Fruit fly (Drosophila melanogaster): ENCODE data around the gene CG14435.

Gene CG14435

DNA sequence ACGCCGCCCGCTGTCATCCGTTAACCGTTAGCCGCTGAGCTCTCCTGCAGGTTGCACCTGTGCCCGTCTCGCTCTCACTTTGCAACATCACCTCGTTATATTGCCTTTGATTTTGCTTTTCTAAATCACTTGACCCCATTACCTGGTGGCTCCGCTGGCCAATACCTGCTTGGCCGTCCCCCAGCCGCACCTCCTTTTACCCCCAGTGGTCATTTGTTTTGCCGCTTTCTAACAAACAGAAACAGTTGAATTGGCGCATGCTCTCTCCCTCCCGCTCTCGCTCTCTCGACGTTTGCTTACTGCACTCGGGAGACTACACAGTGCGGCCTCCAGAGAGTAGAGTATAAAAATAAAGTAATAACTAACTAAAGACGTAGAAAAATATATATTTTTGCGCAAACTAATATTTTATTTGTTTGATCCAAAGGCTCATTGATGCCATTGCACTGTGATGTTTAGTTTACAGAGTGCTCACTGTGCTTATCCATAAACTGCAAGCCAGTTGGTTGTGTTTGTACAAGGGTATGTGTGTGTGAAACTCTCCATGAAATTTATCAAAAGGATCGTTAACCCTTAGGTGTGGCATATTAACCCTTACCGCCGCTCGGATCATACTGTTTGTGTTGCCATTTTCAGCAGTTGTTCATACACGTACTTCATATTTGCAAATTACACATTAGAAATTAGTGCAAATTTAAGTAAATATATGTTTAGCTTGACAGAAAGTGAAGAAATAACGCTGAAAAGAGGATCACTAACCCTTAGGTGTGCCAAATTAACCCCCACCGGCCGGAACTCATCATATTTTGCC is 39.0 kb downstream of the CG14435 start (continued):
- TF ChIP-seq gce (GFP tag; IDR thresholded peaks at IDR 0.05) = peak; percentile 75; the same call in 1 of the 3 replicates
- peak; percentile 6 for TF ChIP-seq Spps (tag; optimal IDR thresholded peaks at IDR 0.05)
- no peak for TF ChIP-seq CG11723 (GFP tag; optimal IDR thresholded peaks at IDR 0.05)
- TF ChIP-seq btn (GFP tag; optimal IDR thresholded peaks at IDR 0.05) = no peak
- TF ChIP-seq HLH4C (GFP tag; IDR thresholded peaks at IDR 0.05; ENCODE audit: partially characterized antibody) = no peak
- TF ChIP-seq Doc2 (GFP tag; IDR thresholded peaks at IDR 0.05) = peak; percentile 62; the same call in 1 of the 2 replicates
- peak; percentile 88 for TF ChIP-seq CG32532 (GFP tag; IDR thresholded peaks at IDR 0.05)
- TF ChIP-seq cato (GFP tag; optimal IDR thresholded peaks at IDR 0.05; ENCODE audit: borderline replicate concordance) = peak; percentile 30
- peak; percentile 75 for TF ChIP-seq CG13894 (tag; optimal IDR thresholded peaks at IDR 0.05)
- TF ChIP-seq Awh (GFP tag; IDR thresholded peaks at IDR 0.05) = peak; percentile 92
- peak; percentile 79 for TF ChIP-seq Nf-YA (GFP tag; IDR thresholded peaks at IDR 0.05)
- TF ChIP-seq ac (GFP tag; optimal IDR thresholded peaks at IDR 0.05) = peak; percentile 30
- peak; percentile 39 for TF ChIP-seq Camta (GFP tag; optimal IDR thresholded peaks at IDR 0.05)
- TF ChIP-seq Hr3 (GFP tag; optimal IDR thresholded peaks at IDR 0.05) = peak; percentile 73
- peak; percentile 50 for TF ChIP-seq CG4617 (GFP tag; optimal IDR thresholded peaks at IDR 0.05; ENCODE audit: borderline replicate concordance)
- TF ChIP-seq CG9876 (GFP tag; optimal IDR thresholded peaks at IDR 0.05) = no peak
- TF ChIP-seq CG7271 (tag; optimal IDR thresholded peaks at IDR 0.05) = peak; percentile 3
- TF ChIP-seq jing (GFP tag; optimal IDR thresholded peaks at IDR 0.05) = peak; percentile 64
- peak; percentile 94 for TF ChIP-seq zfh1 (GFP tag; IDR thresholded peaks at IDR 0.05)
- peak; percentile 59 for TF ChIP-seq CG13775 (GFP tag; optimal IDR thresholded peaks at IDR 0.05)
- peak; percentile 80; the same call in 2 of the 3 replicates for TF ChIP-seq CG11093 (GFP tag; IDR thresholded peaks at IDR 0.05)
- peak; percentile 69; the same call in 1 of the 2 replicates for TF ChIP-seq toy (GFP tag; IDR thresholded peaks at IDR 0.05)
- no peak for TF ChIP-seq Deaf1 (tag; optimal IDR thresholded peaks at IDR 0.05)
- peak; percentile 91 for TF ChIP-seq HLH3B (GFP tag; IDR thresholded peaks at IDR 0.05)
- TF ChIP-seq pita (GFP tag; optimal IDR thresholded peaks at IDR 0.05) = no peak
- TF ChIP-seq CTCF (GFP tag; optimal IDR thresholded peaks at IDR 0.05) = no peak
- no peak for TF ChIP-seq chinmo (GFP tag; IDR thresholded peaks at IDR 0.05; ENCODE audit: partially characterized antibody)
- TF ChIP-seq CG15601 (tag; optimal IDR thresholded peaks at IDR 0.05) = peak; percentile 64
- TF ChIP-seq knrl (GFP tag; IDR thresholded peaks at IDR 0.05; ENCODE audit: partially characterized antibody) = no peak
- peak; percentile 55 for TF ChIP-seq CG4360 (GFP tag; IDR thresholded peaks at IDR 0.05)
- TF ChIP-seq Ravus (GFP tag; IDR thresholded peaks at IDR 0.05) = peak; percentile 49
- no peak for TF ChIP-seq bcd (GFP tag; optimal IDR thresholded peaks at IDR 0.05)
- TF ChIP-seq dmrt11E (tag; optimal IDR thresholded peaks at IDR 0.05) = peak; percentile 77
- TF ChIP-seq Dp (GFP tag; optimal IDR thresholded peaks at IDR 0.05) = no peak
- TF ChIP-seq wor (GFP tag; IDR thresholded peaks at IDR 0.05) = peak; percentile 83
- no peak; the same call in 1 of the 3 replicates for TF ChIP-seq CG17361 (GFP tag; IDR thresholded peaks at IDR 0.05)
- TF ChIP-seq CG15514 (GFP tag; optimal IDR thresholded peaks at IDR 0.05) = peak; percentile 61
- no peak for TF ChIP-seq CG15269 (tag; optimal IDR thresholded peaks at IDR 0.05)
- peak; percentile 79 for TF ChIP-seq CG10209 (GFP tag; optimal IDR thresholded peaks at IDR 0.05)
- TF ChIP-seq stc (GFP tag; IDR thresholded peaks at IDR 0.05) = peak; percentile 91
- TF ChIP-seq Dek (tag; optimal IDR thresholded peaks at IDR 0.05) = peak; percentile 51
- no peak for TF ChIP-seq Eip74EF (GFP tag; optimal IDR thresholded peaks at IDR 0.05)
- TF ChIP-seq NC2β (GFP tag; optimal IDR thresholded peaks at IDR 0.05) = peak; percentile 56
- peak; percentile 91 for TF ChIP-seq CG18599 (GFP tag; optimal IDR thresholded peaks at IDR 0.05)
- no peak for TF ChIP-seq CG3407 (GFP tag; optimal IDR thresholded peaks at IDR 0.05)
- TF ChIP-seq CG17186 (GFP tag; optimal IDR thresholded peaks at IDR 0.05) = peak; percentile 16
- peak; percentile 48 for TF ChIP-seq CG15696 (tag; optimal IDR thresholded peaks at IDR 0.05)
- peak; percentile 86 for TF ChIP-seq H15 (GFP tag; IDR thresholded peaks at IDR 0.05)
- TF ChIP-seq CG15073 (GFP tag; optimal IDR thresholded peaks at IDR 0.05) = no peak

Measured in whole organism, embryonic.